Worm (Caenorhabditis elegans) whole organism, L4/young adult: Measurements from ENCODE around the gene H11E01.3.

Source experiments
- W03F9.2 ChIP-seq: fragments of 150-350 bp; optimal IDR thresholded peaks from 2 replicates; lab custom pipeline; 2014; ENCODE audit warnings: missing biosample characterization, missing genetic modification characterization
- dao-5 ChIP-seq: sonication (generic microtip); optimal IDR thresholded peaks from 2 replicates; lab custom pipeline; 2016; ENCODE audit warnings: missing genotype, missing genetic modification characterization, moderate library complexity, missing compliant biosample characterization
- him-1 ChIP-seq: sonication (generic microtip); optimal IDR thresholded peaks from 2 replicates; lab custom pipeline; 2016; ENCODE audit warnings: missing genotype, missing genetic modification reagents, missing genetic modification characterization, missing compliant biosample characterization

H11E01.3 gene

DNA sequence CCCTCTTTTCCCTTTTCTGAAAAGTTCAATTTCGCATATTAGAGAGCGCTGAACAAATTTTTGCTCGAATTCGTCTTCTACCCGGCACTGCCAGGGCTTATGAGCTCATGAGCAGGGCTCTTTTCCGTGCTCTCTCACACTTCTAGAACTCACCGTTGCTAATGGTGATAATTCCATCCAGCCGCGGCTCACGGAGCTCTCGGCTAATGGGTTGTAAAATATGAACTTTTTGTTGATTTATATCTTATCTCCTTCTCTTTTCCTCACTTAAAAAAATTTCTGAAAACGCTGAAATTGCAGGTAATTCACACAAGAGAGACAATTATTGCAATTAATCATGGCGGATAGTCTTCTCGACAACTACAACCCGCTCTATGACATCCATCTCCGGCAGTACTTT is at the start of gene H11E01.3:
Gene H11E01.3 (plus strand): TSS at position 301 of the 400 bp plus-strand sequence.
- TF ChIP-seq W03F9.2 (tag; lab: Kevin White, UChicago) (no peak), him-1 (tag; lab: Kevin White, UChicago) (no peak), dao-5 (tag; lab: Kevin White, UChicago) (no peak)

DNA sequence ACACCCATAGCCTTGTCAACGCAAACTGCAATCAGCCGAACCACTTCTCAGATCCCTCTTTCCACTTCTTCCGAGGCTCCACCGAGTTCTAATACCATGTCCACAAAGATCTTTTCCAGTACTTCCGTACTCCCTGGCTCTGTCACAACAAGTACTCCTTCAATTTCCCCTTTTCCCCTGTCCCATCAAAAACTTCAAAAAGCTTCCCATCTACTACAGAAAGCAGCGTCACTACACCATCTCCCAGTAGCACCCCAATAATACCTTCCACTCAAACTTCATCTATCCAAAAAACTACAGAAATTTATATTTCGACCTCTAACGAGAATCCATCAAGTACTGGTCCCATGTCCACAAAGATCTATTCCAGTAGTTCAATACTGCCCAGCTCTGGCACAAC is 47.8 kb upstream of the H11E01.3 start:
- no peak for TF ChIP-seq dao-5 (tag; lab: Kevin White, UChicago)

DNA sequence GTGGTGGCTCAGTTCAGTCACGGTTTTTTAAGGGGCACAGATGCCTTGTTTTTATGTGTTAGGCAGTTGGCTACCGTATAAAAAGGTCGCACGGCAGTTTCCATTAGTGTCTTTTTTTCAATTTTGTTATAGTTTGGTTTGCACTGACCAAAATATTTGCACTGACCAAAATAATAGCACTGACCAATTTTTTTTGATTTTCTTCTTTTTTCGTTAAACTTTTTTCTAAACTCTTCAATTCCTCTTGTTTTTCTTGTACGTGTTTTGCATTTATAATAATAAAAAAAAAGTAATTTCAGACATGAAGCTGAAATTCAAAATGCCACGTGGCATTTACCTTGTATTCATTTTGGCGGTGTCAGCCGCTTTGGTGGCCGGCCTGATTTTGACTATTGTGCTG is 36.3 kb upstream of the H11E01.3 start, which contains the start of gene H02F09.3:
Gene H02F09.3 (plus strand): TSS at position 301 of the 400 bp plus-strand sequence.
- TF ChIP-seq dao-5 (tag; lab: Kevin White, UChicago) (no peak), him-1 (tag; lab: Kevin White, UChicago) (no peak), W03F9.2 (tag; lab: Kevin White, UChicago) (no peak)

DNA sequence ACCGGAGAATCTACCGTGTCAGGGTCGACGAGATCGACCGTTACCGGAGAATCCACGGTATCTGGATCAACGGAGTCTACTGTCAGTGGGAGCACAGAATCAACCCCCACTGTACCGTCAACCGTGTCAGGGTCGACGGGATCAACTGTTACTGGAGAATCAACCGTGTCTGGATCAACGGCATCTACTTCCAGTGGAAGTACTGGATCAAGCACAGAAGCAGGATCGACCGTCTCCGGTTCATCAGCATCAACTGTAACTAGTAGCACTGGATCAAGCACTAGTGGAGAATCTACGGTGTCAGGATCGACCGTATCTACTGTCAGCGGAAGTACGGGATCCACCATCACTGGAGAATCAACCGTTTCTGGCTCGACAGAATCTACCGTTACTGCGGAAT is 32.8 kb upstream of the H11E01.3 start, which contains the start of gene H02F09.2:
Gene H02F09.2 (plus strand): TSS at position 301 of the 400 bp plus-strand sequence.
- TF ChIP-seq dao-5 (tag; lab: Kevin White, UChicago) = no peak

DNA sequence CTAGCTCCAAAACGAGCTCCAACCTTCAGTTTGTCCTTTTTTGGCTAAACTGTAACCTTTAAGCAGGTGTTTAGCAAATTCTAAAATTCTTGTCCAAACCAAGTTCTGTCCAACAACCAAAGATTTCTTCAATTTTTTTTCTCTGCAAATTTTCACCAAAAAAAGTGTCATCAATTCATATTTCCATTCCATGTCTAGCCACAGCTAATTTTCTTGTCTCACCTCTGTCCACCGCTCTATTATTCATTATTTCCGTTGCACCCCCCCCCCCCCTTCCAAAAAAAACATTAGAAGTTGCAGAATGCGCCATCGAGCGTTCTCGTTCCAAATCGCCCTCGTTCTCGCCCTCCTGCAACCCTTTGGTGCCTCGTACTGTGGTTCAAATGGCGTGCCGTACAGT is 28.4 kb upstream of the H11E01.3 start, which contains the start of gene wrt-9:
Gene wrt-9 (plus strand): TSS at position 301 of the 400 bp plus-strand sequence.
- TF ChIP-seq him-1 (tag; lab: Kevin White, UChicago) (no peak), W03F9.2 (tag; lab: Kevin White, UChicago) (no peak), dao-5 (tag; lab: Kevin White, UChicago) (no peak)

DNA sequence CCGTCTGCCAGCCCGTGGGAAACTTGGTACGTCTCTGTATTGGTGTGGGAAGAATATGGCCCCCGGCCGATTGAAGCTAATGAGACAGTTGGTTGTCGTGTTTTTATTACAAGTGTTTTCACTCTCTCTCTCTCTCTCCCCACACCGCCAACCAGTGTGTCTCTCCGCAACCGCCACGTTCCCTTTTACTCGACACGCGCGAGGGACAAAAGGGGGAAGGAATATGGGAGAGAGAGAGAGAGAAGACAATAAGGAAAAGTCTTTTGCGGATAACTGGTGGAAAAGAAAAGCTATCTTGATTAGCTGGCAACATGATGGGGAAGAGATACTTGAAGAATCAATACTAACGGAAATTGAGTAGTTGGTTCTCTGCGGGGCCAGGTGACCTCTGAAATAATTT is 26.0 kb upstream of the H11E01.3 start:
- no peak for TF ChIP-seq dao-5 (tag; lab: Kevin White, UChicago)
- no peak for TF ChIP-seq him-1 (tag; lab: Kevin White, UChicago)
- TF ChIP-seq W03F9.2 (tag; lab: Kevin White, UChicago) = no peak

DNA sequence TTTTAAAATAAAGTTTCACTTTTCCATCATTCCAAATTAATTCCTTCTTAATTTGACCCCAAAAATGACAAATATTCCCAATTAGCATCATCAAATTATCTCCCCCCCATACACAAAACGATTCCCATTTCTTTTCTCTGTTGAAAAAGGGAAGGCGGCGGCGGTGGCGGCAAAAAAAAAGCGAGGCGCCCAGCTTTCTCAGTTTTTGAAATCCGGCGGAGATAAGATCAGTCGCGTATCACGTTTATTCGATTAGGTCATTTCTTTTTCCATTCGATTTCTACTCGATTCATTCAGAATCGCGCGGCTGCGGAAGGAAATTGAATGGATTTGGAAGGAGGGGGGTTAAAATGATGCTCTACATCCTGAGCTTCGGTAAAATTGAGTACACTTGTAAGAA is 20.7 kb upstream of the H11E01.3 start:
- no peak for TF ChIP-seq dao-5 (tag; lab: Kevin White, UChicago)
- no peak for TF ChIP-seq him-1 (tag; lab: Kevin White, UChicago)
- no peak for TF ChIP-seq W03F9.2 (tag; lab: Kevin White, UChicago)

DNA sequence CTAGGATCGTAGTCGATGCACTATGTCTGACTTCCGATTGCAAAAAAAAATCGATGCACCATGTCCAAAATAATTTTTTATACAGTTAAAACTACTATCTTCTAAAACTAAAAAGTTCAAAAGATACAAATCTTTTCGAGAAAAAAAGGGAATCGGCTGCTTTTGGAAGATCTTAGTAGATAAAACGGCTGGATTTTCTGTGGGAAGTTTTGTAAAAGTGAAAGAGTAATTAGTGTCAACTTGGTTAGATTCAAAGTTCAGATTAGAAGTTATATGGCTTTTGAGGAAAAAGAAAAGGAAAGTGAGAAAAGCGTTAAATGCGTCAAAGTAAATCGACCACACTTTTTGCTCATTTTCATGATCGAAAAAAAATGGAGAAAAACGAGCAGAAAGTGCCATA is 17.6 kb upstream of the H11E01.3 start:
- TF ChIP-seq him-1 (tag; lab: Kevin White, UChicago) (no peak), dao-5 (tag; lab: Kevin White, UChicago) (no peak), W03F9.2 (tag; lab: Kevin White, UChicago) (no peak)

DNA sequence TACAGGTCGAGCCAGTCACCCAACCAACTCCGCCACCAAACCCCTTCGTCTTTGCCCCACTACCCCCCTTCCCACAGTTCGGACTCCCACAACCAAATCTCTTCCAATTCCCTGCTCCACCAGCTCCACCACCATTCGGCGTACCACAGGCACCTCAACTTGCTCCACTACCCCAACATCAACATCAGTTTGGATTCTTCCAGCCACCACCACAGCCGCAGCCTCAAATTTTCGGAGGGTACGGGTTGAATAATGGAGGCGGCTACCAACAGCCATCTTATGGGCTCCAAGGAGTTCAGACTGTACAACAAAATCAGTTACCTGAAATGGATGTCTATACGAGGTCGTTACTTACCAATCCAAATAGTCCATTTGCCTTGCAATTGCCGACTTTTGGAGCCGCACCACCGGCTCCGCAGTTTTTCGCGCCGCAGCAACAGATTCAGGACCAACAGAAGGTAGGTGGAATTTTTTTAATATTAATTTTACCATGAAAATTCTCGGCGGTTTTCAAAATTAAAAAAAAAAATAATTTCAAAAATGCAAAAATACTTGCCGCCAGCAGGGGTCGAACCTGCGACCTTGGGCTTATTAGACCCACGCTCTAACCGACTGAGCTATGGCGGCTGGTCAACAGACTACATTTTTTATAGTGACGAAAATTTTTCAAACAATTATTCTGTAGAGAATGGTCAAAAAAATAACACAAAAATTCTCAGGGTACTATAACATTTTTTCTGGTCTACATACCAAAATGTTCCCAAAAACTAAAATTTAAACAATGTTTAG is 15.4 kb upstream of the H11E01.3 start:
- TF ChIP-seq dao-5 (tag; lab: Kevin White, UChicago) (no peak), W03F9.2 (tag; lab: Kevin White, UChicago) (no peak)

DNA sequence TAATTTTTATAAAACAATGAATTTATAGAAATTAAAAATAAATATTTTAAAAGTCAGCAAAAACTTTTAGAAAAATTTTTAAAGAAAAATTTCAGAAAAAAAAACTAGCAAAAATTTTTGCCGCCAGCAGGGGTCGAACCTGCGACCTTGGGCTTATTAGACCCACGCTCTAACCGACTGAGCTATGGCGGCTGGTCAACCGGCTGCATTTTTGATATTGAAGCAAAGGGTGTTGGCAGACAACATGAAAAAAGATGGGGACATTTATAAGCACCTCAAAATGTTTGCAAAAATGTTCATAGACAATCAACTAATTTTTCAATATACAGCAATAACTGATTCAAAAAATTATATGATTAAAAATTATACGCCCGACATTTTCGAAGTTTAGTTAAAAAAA is 14.7 kb upstream of the H11E01.3 start:
- TF ChIP-seq W03F9.2 (tag; lab: Kevin White, UChicago) (no peak), him-1 (tag; lab: Kevin White, UChicago) (no peak), dao-5 (tag; lab: Kevin White, UChicago) (no peak)

DNA sequence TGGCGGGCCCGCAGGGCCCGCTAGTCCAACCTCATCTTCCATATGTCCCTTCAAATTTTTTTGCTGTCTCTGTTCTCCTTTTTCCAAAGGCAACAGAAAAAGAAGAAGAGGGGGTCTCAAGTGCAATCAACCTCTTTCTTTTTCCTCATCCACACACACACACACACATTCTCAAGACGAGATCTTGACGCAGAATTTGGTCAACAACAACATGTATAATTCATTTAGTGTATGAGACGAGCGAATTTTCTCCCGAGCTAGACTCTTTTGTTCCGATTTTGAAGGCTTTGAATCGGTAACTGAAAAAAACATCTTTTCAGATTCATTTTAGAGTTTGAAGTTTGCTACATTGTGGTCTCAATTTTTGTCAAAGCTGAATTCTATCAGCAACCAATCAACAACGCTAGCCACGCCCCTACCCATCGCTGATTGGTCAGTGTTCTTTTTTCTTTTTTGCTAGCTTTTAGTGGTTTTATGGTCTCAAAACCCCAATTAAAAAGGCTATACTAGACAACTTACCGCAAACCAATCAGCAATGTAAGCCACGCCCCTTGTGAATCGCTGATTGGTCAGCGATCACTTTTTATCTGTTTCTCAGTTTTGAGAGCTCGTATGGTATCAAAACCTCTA is 6.5 kb upstream of the H11E01.3 start:
- TF ChIP-seq dao-5 (tag; lab: Kevin White, UChicago) (no peak), him-1 (tag; lab: Kevin White, UChicago) (no peak), W03F9.2 (tag; lab: Kevin White, UChicago) (no peak)

DNA sequence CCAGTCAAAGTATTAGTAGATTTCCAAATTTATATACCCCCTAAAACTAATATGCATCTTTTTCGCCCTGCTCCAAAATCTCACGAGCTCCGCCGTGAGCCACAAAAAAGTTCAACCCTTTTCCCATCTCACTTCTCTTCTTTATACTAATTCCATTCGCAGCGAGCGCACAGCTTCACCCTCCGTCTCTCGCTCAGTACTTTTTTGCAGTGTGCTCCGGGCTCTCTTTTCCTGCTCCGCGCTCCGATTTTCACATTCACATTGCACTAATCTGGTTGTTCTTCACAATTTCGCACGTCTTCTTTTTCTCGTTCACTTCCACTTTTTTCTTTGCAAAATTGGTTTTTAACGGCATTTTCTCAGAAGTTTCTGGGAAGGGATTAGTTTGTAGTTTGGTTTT is 5.4 kb upstream of the H11E01.3 start:
- TF ChIP-seq W03F9.2 (tag; lab: Kevin White, UChicago) (no peak), him-1 (tag; lab: Kevin White, UChicago) (peak; percentile 37)

DNA sequence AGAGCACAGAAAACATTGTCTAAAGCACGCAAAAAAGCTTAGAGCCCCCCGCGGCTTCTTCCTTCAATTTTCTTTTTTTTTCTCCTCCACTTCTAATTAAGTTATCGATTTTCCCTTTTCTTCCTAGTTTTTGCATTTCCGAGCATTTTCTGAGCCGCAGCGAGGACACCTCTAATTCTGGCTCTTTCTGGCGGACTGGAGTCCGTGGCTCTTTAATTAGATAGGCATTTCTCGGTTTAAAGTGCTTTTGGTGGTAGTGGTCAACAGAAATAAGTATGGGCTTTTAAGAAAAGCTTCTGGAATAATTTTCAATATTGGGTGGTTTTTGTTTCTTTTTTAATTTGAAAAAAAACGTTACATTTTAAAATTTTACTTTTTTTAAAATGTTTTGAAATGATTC is 3.1 kb upstream of the H11E01.3 start:
- TF ChIP-seq him-1 (tag; lab: Kevin White, UChicago) (no peak), W03F9.2 (tag; lab: Kevin White, UChicago) (no peak), dao-5 (tag; lab: Kevin White, UChicago) (no peak)

DNA sequence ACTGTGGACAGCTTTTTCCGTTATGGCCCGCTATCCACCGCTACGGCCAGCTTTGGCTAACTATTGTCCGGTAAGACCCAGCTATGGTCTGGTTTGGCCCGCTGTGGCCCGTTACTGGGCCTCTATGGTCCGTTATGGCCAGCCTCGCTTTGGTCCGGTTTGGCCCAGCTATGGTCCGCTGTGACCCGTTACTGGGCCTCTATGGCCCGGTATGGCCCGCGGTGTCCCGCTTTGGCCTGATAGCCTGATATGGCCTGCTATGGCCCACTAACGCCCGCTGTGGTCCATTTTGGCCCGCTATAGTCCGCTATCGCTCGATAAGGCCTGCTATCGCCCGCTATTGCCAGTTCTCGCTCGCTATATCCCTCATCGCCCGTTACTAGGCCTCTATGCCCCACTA is 2.2 kb upstream of the H11E01.3 start:
- TF ChIP-seq him-1 (tag; lab: Kevin White, UChicago) (no peak), dao-5 (tag; lab: Kevin White, UChicago) (no peak), W03F9.2 (tag; lab: Kevin White, UChicago) (no peak)
